Fruit fly (Drosophila melanogaster) whole organism, embryonic: ENCODE data around the gene CG9628.

Source experiments
- B-H1 ChIP-seq: fragments of 200-800 bp; sonication (Bioruptor generic); IDR thresholded peaks from 3 replicates; pipeline ENCODE4 v1.3.6; 2022; ENCODE audit warnings: missing biosample characterization, missing genetic modification characterization
- Bteb2 ChIP-seq: fragments of 200-800 bp; sonication (Bioruptor generic); optimal IDR thresholded peaks from 2 replicates; lab custom pipeline; 2016; ENCODE audit warnings: missing biosample characterization, missing genetic modification characterization
- CG10431 ChIP-seq: fragments of 200-800 bp; sonication (Bioruptor generic); optimal IDR thresholded peaks from 3 replicates; lab custom pipeline; 2018; ENCODE audit warnings: missing biosample characterization, mild to moderate bottlenecking, missing genetic modification characterization
- CG11696 ChIP-seq: fragments of 200-800 bp; sonication (Bioruptor generic); IDR thresholded peaks from 2 replicates; pipeline ENCODE4 v1.3.6; 2022; ENCODE audit warnings: missing biosample characterization, missing genetic modification characterization
- CG12391 ChIP-seq: fragments of 200-800 bp; sonication (Bioruptor generic); optimal IDR thresholded peaks from 3 replicates; lab custom pipeline; 2018; ENCODE audit warnings: missing biosample characterization, mild to moderate bottlenecking, missing genetic modification characterization, moderate library complexity
- CG14441 ChIP-seq: fragments of 200-800 bp; sonication (Bioruptor generic); IDR thresholded peaks from 2 replicates; pipeline ENCODE4 v1.3.6; 2022; ENCODE audit warnings: missing biosample characterization, missing genetic modification characterization
- CG14860 ChIP-seq: fragments of 200-800 bp; sonication (Bioruptor generic); IDR thresholded peaks from 3 replicates; pipeline ENCODE4 v1.3.6; 2022; ENCODE audit warnings: missing biosample characterization, missing genetic modification characterization; ENCODE audit not compliant: partially characterized antibody
- CG1792 ChIP-seq: fragments of 200-800 bp; sonication (Bioruptor generic); optimal IDR thresholded peaks from 2 replicates; lab custom pipeline; 2016; ENCODE audit warnings: missing biosample characterization, missing genetic modification characterization
- CG2120 ChIP-seq: fragments of 200-800 bp; sonication (Bioruptor generic); optimal IDR thresholded peaks from 3 replicates; lab custom pipeline; 2016; ENCODE audit warnings: missing biosample characterization, missing genetic modification characterization
- CG30431 ChIP-seq: fragments of 200-800 bp; sonication (Bioruptor generic); optimal IDR thresholded peaks from 2 replicates; lab custom pipeline; 2017; ENCODE audit warnings: missing biosample characterization, missing genetic modification characterization
- CG31224 ChIP-seq: fragments of 200-800 bp; sonication (Bioruptor generic); IDR thresholded peaks from 2 replicates; pipeline ENCODE4 v1.3.6; 2022; ENCODE audit warnings: missing biosample characterization, missing genetic modification characterization
- CG5953 ChIP-seq: fragments of 200-800 bp; sonication (Bioruptor generic); IDR thresholded peaks from 2 replicates; pipeline ENCODE4 v1.3.6; 2022; ENCODE audit warnings: missing biosample characterization, missing genetic modification characterization
- CG6813 ChIP-seq: fragments of 200-800 bp; sonication (Bioruptor generic); optimal IDR thresholded peaks from 2 replicates; lab custom pipeline; 2017; ENCODE audit warnings: missing biosample characterization, missing genetic modification characterization, mild to moderate bottlenecking, moderate library complexity, missing genetic modification reagents
- CG7839 ChIP-seq: fragments of 200-800 bp; sonication (Bioruptor generic); optimal IDR thresholded peaks from 3 replicates; lab custom pipeline; 2018; ENCODE audit warnings: missing biosample characterization, mild to moderate bottlenecking, missing genetic modification characterization, moderate library complexity
- CG8281 ChIP-seq: fragments of 200-800 bp; sonication (Bioruptor generic); optimal IDR thresholded peaks from 2 replicates; lab custom pipeline; 2018; ENCODE audit warnings: missing biosample characterization, mild to moderate bottlenecking, missing genetic modification characterization, moderate library complexity
- CG8765 ChIP-seq: fragments of 200-800 bp; sonication (Bioruptor generic); IDR thresholded peaks from 2 replicates; pipeline ENCODE4 v1.3.6; 2022; ENCODE audit warnings: missing biosample characterization, missing genetic modification characterization
- CrebB ChIP-seq: fragments of 200-800 bp; sonication (Bioruptor generic); optimal IDR thresholded peaks from 3 replicates; lab custom pipeline; 2018; ENCODE audit warnings: missing biosample characterization, mild to moderate bottlenecking, missing genetic modification characterization
- Dip2 ChIP-seq: fragments of 200-800 bp; sonication (Bioruptor generic); IDR thresholded peaks from 2 replicates; pipeline ENCODE4 v1.3.6; 2022; ENCODE audit warnings: missing biosample characterization, missing genetic modification characterization
- Dp ChIP-seq: fragments of 200-800 bp; sonication (Bioruptor generic); optimal IDR thresholded peaks from 2 replicates; lab custom pipeline; 2018; ENCODE audit warnings: missing biosample characterization, mild to moderate bottlenecking, missing genetic modification characterization, moderate library complexity
- Drgx ChIP-seq: fragments of 200-800 bp; sonication (Bioruptor generic); IDR thresholded peaks from 2 replicates; pipeline ENCODE4 v1.3.6; 2022; ENCODE audit warnings: missing biosample characterization, missing genetic modification characterization
- ERR ChIP-seq: fragments of 200-800 bp; sonication (Bioruptor generic); optimal IDR thresholded peaks from 2 replicates; lab custom pipeline; 2016; ENCODE audit warnings: missing biosample characterization, missing genetic modification characterization
- GATAe ChIP-seq: fragments of 200-800 bp; sonication (Bioruptor generic); conservative IDR thresholded peaks from 2 replicates; pipeline ENCODE4 v1.3.6; 2022; ENCODE audit warnings: missing biosample characterization, missing genetic modification characterization
- HLHmδ ChIP-seq: fragments of 200-800 bp; sonication (Bioruptor generic); optimal IDR thresholded peaks from 2 replicates; lab custom pipeline; 2018; ENCODE audit warnings: missing biosample characterization, mild to moderate bottlenecking, missing genetic modification characterization, moderate library complexity
- Hand ChIP-seq: fragments of 200-800 bp; sonication (Bioruptor generic); optimal IDR thresholded peaks from 2 replicates; lab custom pipeline; 2017; ENCODE audit warnings: mild to moderate bottlenecking, missing biosample characterization, missing genetic modification reagents, missing genetic modification characterization
- Hr51 ChIP-seq, 2 experiments: fragments of 200-800 bp; sonication (Bioruptor generic); optimal IDR thresholded peaks; 2 replicates in 1 of 2; 3 replicates in 1 of 2; lab custom pipeline; 2016 to 2018; ENCODE audit warnings: missing biosample characterization in 2 of 2, missing genetic modification characterization in 2 of 2, mild to moderate bottlenecking in 1 of 2, moderate library complexity in 1 of 2
- Hsf ChIP-seq: fragments of 200-800 bp; sonication (Bioruptor generic); optimal IDR thresholded peaks from 3 replicates; lab custom pipeline; 2016; ENCODE audit warnings: missing biosample characterization, missing genetic modification characterization
- Max ChIP-seq: fragments of 200-800 bp; sonication (Bioruptor generic); optimal IDR thresholded peaks from 2 replicates; lab custom pipeline; 2016; ENCODE audit warnings: missing biosample characterization, mild to moderate bottlenecking, missing genetic modification characterization
- Poxn ChIP-seq: fragments of 200-800 bp; sonication (Bioruptor generic); IDR thresholded peaks from 2 replicates; pipeline ENCODE4 v1.3.6; 2022; ENCODE audit warnings: missing biosample characterization, missing genetic modification characterization
- Side ChIP-seq: fragments of 200-800 bp; sonication (Bioruptor generic); optimal IDR thresholded peaks from 2 replicates; lab custom pipeline; 2016; ENCODE audit warnings: missing biosample characterization, missing genetic modification characterization
- Sry-β ChIP-seq: fragments of 200-800 bp; sonication (Bioruptor generic); optimal IDR thresholded peaks from 2 replicates; lab custom pipeline; 2018; ENCODE audit warnings: missing biosample characterization, mild to moderate bottlenecking, missing genetic modification characterization, moderate library complexity
- TFAM ChIP-seq: fragments of 200-800 bp; sonication (Bioruptor generic); optimal IDR thresholded peaks from 2 replicates; lab custom pipeline; 2017; ENCODE audit warnings: missing biosample characterization, missing genetic modification characterization, inconsistent platforms
- Vsx1 ChIP-seq: fragments of 200-800 bp; sonication (Bioruptor generic); optimal IDR thresholded peaks from 2 replicates; lab custom pipeline; 2017; ENCODE audit warnings: missing biosample characterization, mild to moderate bottlenecking, missing genetic modification characterization, missing genetic modification reagents
- ab ChIP-seq: fragments of 200-800 bp; sonication (Bioruptor generic); optimal IDR thresholded peaks from 2 replicates; lab custom pipeline; 2016; ENCODE audit warnings: missing biosample characterization, missing genetic modification characterization
- al ChIP-seq: fragments of 200-800 bp; sonication (Bioruptor generic); IDR thresholded peaks from 2 replicates; pipeline ENCODE4 v1.3.6; 2022; ENCODE audit warnings: missing biosample characterization, missing genetic modification characterization
- eve ChIP-seq, 2 experiments: fragments of >200 bp; optimal IDR thresholded peaks; 2 replicates each; lab custom pipeline; 2017; ENCODE audit warnings: missing biosample characterization in 2 of 2, missing genetic modification characterization in 2 of 2
- exex ChIP-seq: fragments of 200-800 bp; sonication (Bioruptor generic); optimal IDR thresholded peaks from 4 replicates; lab custom pipeline; 2018; ENCODE audit warnings: missing biosample characterization, mild to moderate bottlenecking, missing genetic modification characterization, moderate library complexity
- gce ChIP-seq: fragments of 200-800 bp; sonication (Bioruptor generic); IDR thresholded peaks from 3 replicates; pipeline ENCODE4 v1.3.6; 2022; ENCODE audit warnings: missing biosample characterization, missing genetic modification characterization
- hkb ChIP-seq, 2 experiments: fragments of 200-800 bp in 1 of 2; fragments of >200 bp in 1 of 2; sonication (Bioruptor generic) in 1 of 2; IDR thresholded peaks in 1 of 2; optimal IDR thresholded peaks in 1 of 2; 2 replicates each; pipeline versions ENCODE4 v1.3.6 to Lab custom; 2017 to 2022; ENCODE audit warnings: missing biosample characterization in 1 of 2, missing genetic modification characterization in 1 of 2
- jumu ChIP-seq: fragments of 200-800 bp; sonication (Bioruptor generic); optimal IDR thresholded peaks from 3 replicates; lab custom pipeline; 2016; ENCODE audit warnings: missing biosample characterization, missing genetic modification characterization
- kni ChIP-seq: fragments of 200-800 bp; sonication (Bioruptor generic); optimal IDR thresholded peaks from 3 replicates; lab custom pipeline; 2017; ENCODE audit warnings: mild to moderate bottlenecking, missing biosample characterization, missing genetic modification reagents, missing genetic modification characterization
- lola ChIP-seq, 3 experiments: fragments of >200 bp in 2 of 3; fragments of 200-800 bp in 1 of 3; sonication (Bioruptor generic) in 1 of 3; optimal IDR thresholded peaks; 2 replicates each; lab custom pipeline; 2017 to 2019; ENCODE audit warnings: missing biosample characterization in 3 of 3, missing genetic modification characterization in 3 of 3, mild to moderate bottlenecking in 1 of 3, moderate library complexity in 1 of 3
- nmo ChIP-seq: fragments of 200-800 bp; sonication (Bioruptor generic); optimal IDR thresholded peaks from 2 replicates; lab custom pipeline; 2018; ENCODE audit warnings: missing biosample characterization, mild to moderate bottlenecking, missing genetic modification characterization, moderate library complexity
- nom ChIP-seq: fragments of 200-800 bp; sonication (Bioruptor generic); optimal IDR thresholded peaks from 2 replicates; lab custom pipeline; 2017; ENCODE audit warnings: missing biosample characterization, missing genetic modification characterization, mild to moderate bottlenecking, moderate library complexity, missing genetic modification reagents
- p53 ChIP-seq: fragments of 200-800 bp; sonication (Bioruptor generic); optimal IDR thresholded peaks from 2 replicates; lab custom pipeline; 2016; ENCODE audit warnings: missing biosample characterization, missing genetic modification characterization
- psq ChIP-seq: fragments of 200-800 bp; sonication (Bioruptor generic); optimal IDR thresholded peaks from 2 replicates; lab custom pipeline; 2017; ENCODE audit warnings: missing biosample characterization, missing genetic modification characterization
- pzg ChIP-seq: fragments of 200-800 bp; sonication (Bioruptor generic); optimal IDR thresholded peaks from 3 replicates; lab custom pipeline; 2018; ENCODE audit warnings: missing biosample characterization, mild to moderate bottlenecking, missing genetic modification characterization, moderate library complexity
- tgo ChIP-seq: fragments of 200-800 bp; sonication (Bioruptor generic); IDR thresholded peaks from 3 replicates; pipeline ENCODE4 v1.3.6; 2022; ENCODE audit warnings: missing biosample characterization, missing genetic modification characterization
- tio ChIP-seq: fragments of 200-800 bp; sonication (Bioruptor generic); optimal IDR thresholded peaks from 2 replicates; lab custom pipeline; 2017; ENCODE audit warnings: missing biosample characterization, missing genetic modification characterization, inconsistent platforms
- vvl ChIP-seq: fragments of 200-800 bp; sonication (Bioruptor generic); IDR thresholded peaks from 2 replicates; pipeline ENCODE4 v1.3.6; 2022; ENCODE audit warnings: missing biosample characterization, missing genetic modification characterization
- wek ChIP-seq: fragments of 200-800 bp; sonication (Bioruptor generic); optimal IDR thresholded peaks from 3 replicates; lab custom pipeline; 2018; ENCODE audit warnings: missing biosample characterization, mild to moderate bottlenecking, missing genetic modification characterization, moderate library complexity
- zen ChIP-seq: fragments of 200-800 bp; sonication (Bioruptor generic); optimal IDR thresholded peaks from 3 replicates; lab custom pipeline; 2018; ENCODE audit warnings: missing biosample characterization, mild to moderate bottlenecking, missing genetic modification characterization, moderate library complexity

Gene CG9628

dm6 chr3L:14650348-14650747 lies 27.8 kb downstream of the CG9628 start (continued):
- TF ChIP-seq lola (GFP tag; optimal IDR thresholded peaks at IDR 0.05; lab: Kevin White, UChicago) (no peak), Vsx1 (GFP tag; lab: Kevin White, UChicago) (peak; percentile 32), HLHmδ (GFP tag; lab: Kevin White, UChicago) (no peak), psq (GFP tag; lab: Kevin White, UChicago) (no peak), Bteb2 (GFP tag; lab: Kevin White, UChicago) (no peak), CG12391 (peak; percentile 5), CG7839 (tag; lab: Kevin White, UChicago) (peak; percentile 4), nmo (GFP tag; lab: Kevin White, UChicago) (no peak), p53 (GFP tag; lab: Kevin White, UChicago) (no peak), pzg (GFP tag; lab: Kevin White, UChicago) (no peak), B-H1 (no peak), exex (peak; percentile 85), CG6813 (GFP tag; lab: Kevin White, UChicago) (no peak), Hr51 (GFP tag; optimal IDR thresholded peaks at IDR 0.05; lab: Kevin White, UChicago) (no peak), CG8281 (no peak), kni (GFP tag; lab: Kevin White, UChicago) (no peak), Drgx (no peak), Max (GFP tag; lab: Kevin White, UChicago) (no peak), CrebB (tag; lab: Kevin White, UChicago) (no peak), TFAM (GFP tag; lab: Kevin White, UChicago) (no peak), tgo (GFP tag; lab: Robert Waterston, UW) (no peak), CG2120 (no peak), nom (GFP tag; lab: Kevin White, UChicago) (no peak), CG14441 (GFP tag; lab: Robert Waterston, UW) (0 out of 2 replicates have a peak, but pooled peaks have one; percentile 15), eve (GFP tag; optimal IDR thresholded peaks at IDR 0.05; lab: Kevin White, UChicago) (peak in 1 of 2 experiments; percentile 53), CG11696 (GFP tag; lab: Robert Waterston, UW) (no peak), CG14860 (GFP tag; lab: Robert Waterston, UW) (no peak), Poxn (no peak), Dip2 (GFP tag; lab: Robert Waterston, UW) (no peak), vvl (GFP tag; lab: Robert Waterston, UW) (no peak), ab (GFP tag; lab: Kevin White, UChicago) (no peak), zen (no peak), tio (GFP tag; lab: Kevin White, UChicago) (no peak), Side (GFP tag; lab: Kevin White, UChicago) (no peak), wek (GFP tag; lab: Kevin White, UChicago) (no peak), gce (GFP tag; lab: Robert Waterston, UW) (no peak), Dp (no peak), Sry-β (GFP tag; lab: Kevin White, UChicago) (no peak), GATAe (GFP tag; lab: Robert Waterston, UW) (peak; percentile 60), CG30431 (GFP tag; lab: Kevin White, UChicago) (no peak), Hand (GFP tag; lab: Kevin White, UChicago) (no peak), CG8765 (GFP tag; lab: Robert Waterston, UW) (no peak), al (GFP tag; lab: Robert Waterston, UW) (no peak), CG1792 (no peak), CG31224 (GFP tag; lab: Robert Waterston, UW) (no peak), Hsf (GFP tag; lab: Kevin White, UChicago) (no peak), ERR (GFP tag; lab: Kevin White, UChicago) (no peak), CG5953 (GFP tag; lab: Robert Waterston, UW) (no peak), jumu (GFP tag; lab: Kevin White, UChicago) (no peak), hkb (optimal IDR thresholded peaks at IDR 0.05; lab: Kevin White, UChicago) (no peak), hkb (GFP tag; IDR thresholded peaks at IDR 0.05; lab: Robert Waterston, UW) (no peak), CG10431 (GFP tag; lab: Kevin White, UChicago) (peak; percentile 13)
